Fruit fly (Drosophila melanogaster): ENCODE results near the gene spir.

dm6 chr2L:20322013-20322638, 11.1 kb downstream of the spir start:
- TF ChIP-seq CG3838 (GFP tag; optimal IDR thresholded peaks at IDR 0.05), result no peak
- TF ChIP-seq CG11247 (GFP tag; IDR thresholded peaks at IDR 0.05), result no peak
- no peak for TF ChIP-seq CG18011 (GFP tag; optimal IDR thresholded peaks at IDR 0.05)
- no peak for TF ChIP-seq sc (optimal IDR thresholded peaks at IDR 0.05)
- no peak for TF ChIP-seq sc (GFP tag; optimal IDR thresholded peaks at IDR 0.05)
- TF ChIP-seq CG32772 (GFP tag; IDR thresholded peaks at IDR 0.05), result no peak
- no peak for TF ChIP-seq CG33213 (GFP tag; optimal IDR thresholded peaks at IDR 0.05)
- TF ChIP-seq sisA (GFP tag; IDR thresholded peaks at IDR 0.05), result no peak
- no peak for TF ChIP-seq Max (GFP tag; optimal IDR thresholded peaks at IDR 0.05)
- no peak for TF ChIP-seq CG15073 (GFP tag; optimal IDR thresholded peaks at IDR 0.05)

All from whole organism, embryonic.